Worm (Caenorhabditis elegans) whole organism, young adult: Measurements from ENCODE around the gene best-9.

Experiments
- B0019.2 ChIP-seq: fragments of 200-800 bp; sonication (Bioruptor generic); conservative IDR thresholded peaks from 2 replicates; pipeline ENCODE4 v1.3.6; 2022; ENCODE audit warnings: missing genetic modification reagents, missing genetic modification characterization, missing compliant biosample characterization
- F22D6.2 ChIP-seq: sonication (generic microtip); optimal IDR thresholded peaks from 2 replicates; lab custom pipeline; 2016; ENCODE audit warnings: mild to moderate bottlenecking, missing genetic modification characterization, missing compliant biosample characterization
- F57C9.4 ChIP-seq: sonication (generic microtip); optimal IDR thresholded peaks from 2 replicates; lab custom pipeline; 2017; ENCODE audit warnings: mild to moderate bottlenecking, missing genetic modification characterization, missing compliant biosample characterization
- T07F8.4 ChIP-seq: sonication (generic microtip); optimal IDR thresholded peaks from 2 replicates; lab custom pipeline; 2016; ENCODE audit warnings: mild to moderate bottlenecking, missing genetic modification characterization, moderate library complexity, missing compliant biosample characterization
- Y56A3A.18 ChIP-seq: fragments of 200-800 bp; sonication (Bioruptor generic); IDR thresholded peaks from 2 replicates; pipeline ENCODE4 v1.3.6; 2022; ENCODE audit warnings: missing genetic modification reagents, missing genetic modification characterization, missing compliant biosample characterization
- attf-5 ChIP-seq: fragments of 200-800 bp; sonication (Bioruptor generic); optimal IDR thresholded peaks from 2 replicates; lab custom pipeline; 2018; ENCODE audit warnings: mild to moderate bottlenecking, missing genetic modification characterization, missing compliant biosample characterization
- cebp-1 ChIP-seq, 2 experiments: fragments of 200-800 bp in 1 of 2; sonication (Bioruptor generic) in 1 of 2; sonication (generic microtip) in 1 of 2; IDR thresholded peaks in 1 of 2; optimal IDR thresholded peaks in 1 of 2; 2 replicates each; pipeline versions ENCODE4 v1.3.6 to Lab custom; 2017 to 2022; ENCODE audit warnings: missing compliant biosample characterization in 2 of 2, missing genetic modification characterization in 2 of 2, mild to moderate bottlenecking in 1 of 2, missing genetic modification reagents in 1 of 2, moderate library complexity in 1 of 2
- ceh-100 ChIP-seq: fragments of 200-800 bp; sonication (Bioruptor generic); IDR thresholded peaks from 2 replicates; pipeline ENCODE4 v1.3.6; 2022; ENCODE audit warnings: missing genetic modification reagents, missing genetic modification characterization, missing compliant biosample characterization
- ceh-79 ChIP-seq: sonication (generic microtip); optimal IDR thresholded peaks from 2 replicates; lab custom pipeline; 2017; ENCODE audit warnings: mild to moderate bottlenecking, missing genetic modification characterization, missing compliant biosample characterization
- ceh-91 ChIP-seq: fragments of 200-800 bp; sonication (Bioruptor generic); IDR thresholded peaks from 2 replicates; pipeline ENCODE4 v1.3.6; 2022; ENCODE audit warnings: missing genetic modification reagents, missing genetic modification characterization, missing compliant biosample characterization
- dpff-1 ChIP-seq: sonication (generic microtip); optimal IDR thresholded peaks from 2 replicates; lab custom pipeline; 2017; ENCODE audit warnings: mild to moderate bottlenecking, missing genetic modification characterization, missing compliant biosample characterization
- ets-4 ChIP-seq: fragments of 200-800 bp; sonication (Bioruptor generic); optimal IDR thresholded peaks from 2 replicates; lab custom pipeline; 2018; ENCODE audit warnings: mild to moderate bottlenecking, missing genetic modification characterization, missing compliant biosample characterization
- hmg-1.2 ChIP-seq: fragments of 200-800 bp; sonication (Bioruptor generic); IDR thresholded peaks from 2 replicates; pipeline ENCODE4 v1.3.6; 2022; ENCODE audit warnings: missing genetic modification reagents, missing genetic modification characterization, missing compliant biosample characterization
- hsf-1 ChIP-seq: fragments of 200-800 bp; sonication (Bioruptor generic); IDR thresholded peaks from 2 replicates; pipeline ENCODE4 v1.3.6; 2022; ENCODE audit warnings: missing genetic modification reagents, missing genetic modification characterization, missing compliant biosample characterization
- let-526 ChIP-seq: fragments of 200-800 bp; sonication (Bioruptor generic); IDR thresholded peaks from 2 replicates; pipeline ENCODE4 v1.3.6; 2022; ENCODE audit warnings: missing genetic modification reagents, missing genetic modification characterization, missing compliant biosample characterization
- let-607 ChIP-seq, 2 experiments: fragments of 200-800 bp in 1 of 2; sonication (Bioruptor generic) in 1 of 2; sonication (generic microtip) in 1 of 2; optimal IDR thresholded peaks; 2 replicates each; lab custom pipeline; 2016 to 2018; ENCODE audit warnings: mild to moderate bottlenecking in 2 of 2, missing compliant biosample characterization in 2 of 2, missing genetic modification characterization in 2 of 2, moderate library complexity in 2 of 2, missing genotype in 1 of 2
- lsl-1 ChIP-seq: fragments of 200-800 bp; sonication (Bioruptor generic); optimal IDR thresholded peaks from 2 replicates; lab custom pipeline; 2018; ENCODE audit warnings: mild to moderate bottlenecking, missing genetic modification characterization, moderate library complexity, missing compliant biosample characterization
- madf-6 ChIP-seq: fragments of 200-800 bp; sonication (Bioruptor generic); IDR thresholded peaks from 2 replicates; pipeline ENCODE4 v1.3.6; 2022; ENCODE audit warnings: missing genetic modification reagents, missing genetic modification characterization, missing compliant biosample characterization
- madf-8 ChIP-seq: fragments of 200-800 bp; sonication (Bioruptor generic); conservative IDR thresholded peaks from 2 replicates; pipeline ENCODE4 v1.3.6; 2022; ENCODE audit warnings: missing genetic modification reagents, missing genetic modification characterization, missing compliant biosample characterization
- mcd-1 ChIP-seq: fragments of 200-800 bp; sonication (Bioruptor generic); IDR thresholded peaks from 2 replicates; pipeline ENCODE4 v1.3.6; 2022; ENCODE audit warnings: missing genetic modification reagents, missing genetic modification characterization, missing compliant biosample characterization
- nfyb-1 ChIP-seq: fragments of 200-800 bp; sonication (Bioruptor generic); IDR thresholded peaks from 2 replicates; pipeline ENCODE4 v1.3.6; 2022; ENCODE audit warnings: missing genetic modification reagents, missing genetic modification characterization, missing compliant biosample characterization
- nhr-80 ChIP-seq: sonication (generic microtip); optimal IDR thresholded peaks from 2 replicates; lab custom pipeline; 2016; ENCODE audit warnings: missing genetic modification characterization, missing compliant biosample characterization
- nhr-90 ChIP-seq: sonication (generic microtip); optimal IDR thresholded peaks from 2 replicates; lab custom pipeline; 2016; ENCODE audit warnings: missing genotype, mild to moderate bottlenecking, missing genetic modification characterization, missing compliant biosample characterization
- repo-1 ChIP-seq: sonication (generic microtip); optimal IDR thresholded peaks from 2 replicates; lab custom pipeline; 2017; ENCODE audit warnings: mild to moderate bottlenecking, missing genetic modification characterization, missing compliant biosample characterization
- rpc-1 ChIP-seq, 2 experiments: fragments of 150-350 bp in 1 of 2; sonication (generic microtip) in 1 of 2; optimal IDR thresholded peaks; 2 replicates each; lab custom pipeline; 2014 to 2018; ENCODE audit warnings: missing biosample characterization in 1 of 2, missing genetic modification characterization in 1 of 2, missing genetic modification reagents in 1 of 2, missing genotype in 1 of 2
- snpc-1.1 ChIP-seq: sonication (generic microtip); optimal IDR thresholded peaks from 2 replicates; lab custom pipeline; 2017; ENCODE audit warnings: missing genetic modification characterization, mild to moderate bottlenecking, missing compliant biosample characterization, antibody characterized with exemption, moderate library complexity, missing genotype, missing genetic modification reagents; ENCODE audit not compliant: insufficient read depth
- snpc-4 ChIP-seq, 5 experiments: fragments of 150-350 bp in 1 of 5; sonication (generic microtip) in 4 of 5; optimal IDR thresholded peaks; 2 replicates each; lab custom pipeline; 2014 to 2018; ENCODE audit warnings: missing genetic modification characterization in 5 of 5, missing biosample characterization in 3 of 5, antibody characterized with exemption in 2 of 5, mild to moderate bottlenecking in 2 of 5, missing compliant biosample characterization in 2 of 5, missing genotype in 2 of 5, moderate library complexity in 2 of 5, missing genetic modification reagents in 1 of 5
- ztf-18 ChIP-seq: sonication (generic microtip); optimal IDR thresholded peaks from 2 replicates; lab custom pipeline; 2016; ENCODE audit warnings: missing genotype, mild to moderate bottlenecking, missing genetic modification characterization, missing compliant biosample characterization

Gene best-9

DNA sequence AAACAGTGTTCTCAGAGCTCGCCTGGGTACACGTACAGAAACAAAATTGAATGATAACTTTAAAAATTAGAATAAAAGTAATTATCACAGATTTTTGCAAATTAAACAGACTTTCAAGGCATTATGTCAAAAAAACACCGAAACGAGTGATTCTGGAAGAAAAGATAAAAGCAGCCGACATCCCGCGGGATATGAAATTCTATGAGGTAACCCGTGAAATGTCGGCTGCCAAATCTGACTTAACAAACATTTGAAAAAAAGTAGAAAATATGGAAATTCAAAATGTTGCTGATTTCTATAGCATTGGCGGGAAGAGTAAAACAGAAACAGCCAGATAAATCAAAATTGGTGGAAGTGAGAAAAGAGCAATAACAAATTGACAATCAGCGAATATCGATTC lies 5.1 kb downstream of the best-9 start:
- TF ChIP-seq snpc-4 (GFP tag; optimal IDR thresholded peaks at IDR 0.05; lab: Kevin White, UChicago) = peak; percentile 47
- TF ChIP-seq snpc-4 (tag; optimal IDR thresholded peaks at IDR 0.05; lab: Kevin White, UChicago) = peak; percentile 3 to 76 (median 66)
- TF ChIP-seq repo-1 (tag; lab: Kevin White, UChicago) = no peak
- peak; percentile 82 for TF ChIP-seq snpc-1.1 (tag; lab: Kevin White, UChicago)

DNA sequence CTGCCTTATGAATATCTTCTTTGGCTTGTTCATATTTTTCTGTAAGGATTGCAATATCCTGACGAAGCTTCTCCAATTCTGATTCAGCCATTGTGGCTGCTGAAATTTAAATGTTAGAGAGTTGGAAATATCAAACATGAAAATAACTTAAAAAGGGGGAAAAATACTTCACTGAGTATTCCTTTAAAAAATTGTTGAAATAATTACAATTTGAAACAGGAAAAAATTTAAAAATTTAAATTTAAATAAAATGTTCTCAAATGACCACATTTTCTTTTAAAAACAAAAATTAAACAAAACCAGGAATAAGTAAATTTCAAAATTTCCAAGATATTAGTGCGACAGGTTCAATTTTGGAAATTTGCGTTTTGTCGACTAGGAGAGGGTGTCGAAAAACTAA lies 11.7 kb downstream of the best-9 start, which contains the start of gene bicd-1:
TSS of gene bicd-1 (minus strand) at position 101 of the 400 bp plus-strand sequence.
- TF ChIP-seq dpff-1 (tag; lab: Kevin White, UChicago) (no peak), F57C9.4 (no peak), ztf-18 (tag; lab: Kevin White, UChicago) (no peak), hsf-1 (GFP tag; lab: Robert Waterston, UW) (no peak), lsl-1 (GFP tag; lab: Kevin White, UChicago) (no peak), snpc-1.1 (tag; lab: Kevin White, UChicago) (no peak), let-526 (GFP tag; lab: Robert Waterston, UW) (no peak), rpc-1 (optimal IDR thresholded peaks at IDR 0.05; lab: Kevin White, UChicago) (no peak), rpc-1 (tag; optimal IDR thresholded peaks at IDR 0.05; lab: Kevin White, UChicago) (no peak), madf-8 (GFP tag; lab: Robert Waterston, UW) (no peak), F22D6.2 (tag; lab: Kevin White, UChicago) (no peak)

DNA sequence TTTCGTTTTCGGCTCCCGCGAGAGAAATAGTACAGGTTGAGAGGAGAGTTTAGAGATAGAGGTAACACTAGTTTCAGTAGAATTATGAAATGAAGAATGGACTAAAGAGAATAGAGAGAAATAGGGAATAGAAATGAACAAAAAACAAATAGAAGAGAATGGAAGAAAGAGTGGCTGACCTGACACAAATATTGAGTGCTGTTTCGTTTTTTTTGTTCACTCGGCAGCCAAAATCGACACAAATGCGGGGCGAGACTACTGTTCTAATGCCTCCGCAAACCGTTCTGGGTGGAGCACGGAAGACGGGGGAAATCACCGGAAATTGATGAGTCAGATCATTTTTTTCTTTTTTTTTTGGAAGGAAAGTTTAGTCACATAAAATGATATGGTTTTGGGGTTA lies 12.1 kb downstream of the best-9 start:
- TF ChIP-seq F57C9.4 (no peak), ceh-91 (GFP tag; lab: Robert Waterston, UW) (no peak), mcd-1 (GFP tag; lab: Robert Waterston, UW) (no peak), cebp-1 (GFP tag; IDR thresholded peaks at IDR 0.05; lab: Robert Waterston, UW) (no peak), cebp-1 (tag; optimal IDR thresholded peaks at IDR 0.05; lab: Kevin White, UChicago) (peak; percentile 47), F22D6.2 (tag; lab: Kevin White, UChicago) (no peak), hmg-1.2 (GFP tag; lab: Robert Waterston, UW) (peak; percentile 74), ets-4 (GFP tag; lab: Kevin White, UChicago) (no peak), madf-8 (GFP tag; lab: Robert Waterston, UW) (no peak), ceh-100 (GFP tag; lab: Robert Waterston, UW) (no peak), snpc-4 (GFP tag; optimal IDR thresholded peaks at IDR 0.05; lab: Kevin White, UChicago) (no peak), snpc-4 (tag; optimal IDR thresholded peaks at IDR 0.05; lab: Kevin White, UChicago) (no peak), T07F8.4 (tag; lab: Kevin White, UChicago) (no peak), nhr-90 (tag; lab: Kevin White, UChicago) (no peak), nhr-80 (tag; lab: Kevin White, UChicago) (peak; percentile 12), madf-6 (GFP tag; lab: Robert Waterston, UW) (no peak), ceh-79 (tag; lab: Kevin White, UChicago) (no peak)

DNA sequence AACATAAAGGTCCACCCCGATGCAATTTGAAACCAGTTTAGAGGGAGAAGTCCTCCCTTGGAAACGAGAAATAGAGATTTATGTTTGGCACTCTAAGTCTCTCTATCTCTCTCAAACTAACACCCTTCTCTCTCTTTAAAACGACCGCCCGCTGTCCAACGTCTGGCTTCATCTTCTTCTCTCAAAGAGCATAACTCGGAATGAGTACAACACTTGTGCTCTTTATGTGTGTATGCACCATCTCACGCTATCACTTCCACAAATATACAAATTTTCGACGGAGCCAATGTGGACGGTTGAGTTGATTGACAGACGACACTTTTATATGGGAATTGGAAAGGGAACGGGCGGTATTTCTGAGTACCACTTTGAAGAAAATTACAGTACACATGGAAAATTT lies 13.8 kb downstream of the best-9 start:
- no peak for TF ChIP-seq cebp-1 (GFP tag; IDR thresholded peaks at IDR 0.05; lab: Robert Waterston, UW)
- peak; percentile 47 for TF ChIP-seq cebp-1 (tag; optimal IDR thresholded peaks at IDR 0.05; lab: Kevin White, UChicago)
- TF ChIP-seq nfyb-1 (GFP tag; lab: Robert Waterston, UW) = peak; percentile 51; the same call in 1 of the 2 replicates
- no peak for TF ChIP-seq madf-8 (GFP tag; lab: Robert Waterston, UW)
- TF ChIP-seq let-607 (tag; optimal IDR thresholded peaks at IDR 0.05; lab: Kevin White, UChicago) = peak; percentile 27 to 79
- 0 out of 2 replicates have a peak, but pooled peaks have one; percentile 10 for TF ChIP-seq Y56A3A.18
- TF ChIP-seq attf-5 (GFP tag; lab: Kevin White, UChicago) = peak; percentile 30
- no peak for TF ChIP-seq ceh-79 (tag; lab: Kevin White, UChicago)
- peak; percentile 94 for TF ChIP-seq nhr-80 (tag; lab: Kevin White, UChicago)
- no peak for TF ChIP-seq dpff-1 (tag; lab: Kevin White, UChicago)
- no peak for TF ChIP-seq B0019.2 (GFP tag; lab: Robert Waterston, UW)
